Fruit fly (Drosophila melanogaster): ENCODE measurements around the gene CG17075.

CG17075 gene

DNA sequence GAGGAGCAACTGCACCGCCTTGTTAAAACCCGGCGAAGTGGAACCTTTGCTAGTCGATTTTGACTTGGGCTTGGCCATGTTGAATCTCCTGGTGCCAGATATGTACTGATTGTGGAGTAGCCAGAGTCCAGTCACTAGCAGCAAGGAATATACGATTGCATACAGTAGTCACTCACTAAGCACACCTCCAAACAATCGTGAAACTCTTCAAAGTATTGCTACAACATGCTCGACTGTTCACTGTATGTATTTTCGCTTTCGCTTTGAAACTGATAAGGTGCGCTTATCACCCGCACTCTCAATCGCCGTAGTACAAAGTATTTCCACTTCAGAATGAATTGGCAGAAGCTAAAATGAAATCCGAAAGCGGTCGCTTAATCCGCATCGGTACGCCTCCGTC is 19.1 kb upstream of the CG17075 start (continued):
- no peak for TF ChIP-seq CG4617 (GFP tag; optimal IDR thresholded peaks at IDR 0.05; ENCODE audit: borderline replicate concordance)
- no peak for TF ChIP-seq nerfin-2 (GFP tag; IDR thresholded peaks at IDR 0.05; ENCODE audit: partially characterized antibody)
- no peak for TF ChIP-seq CG7745 (tag; optimal IDR thresholded peaks at IDR 0.05)
- peak; percentile 58 for TF ChIP-seq Chrac-16 (GFP tag; optimal IDR thresholded peaks at IDR 0.05)
- peak; percentile 26 for TF ChIP-seq CG10654 (GFP tag; optimal IDR thresholded peaks at IDR 0.05)
- TF ChIP-seq Stat92E (GFP tag; optimal IDR thresholded peaks at IDR 0.05), result no peak
- TF ChIP-seq CG9817 (tag; optimal IDR thresholded peaks at IDR 0.05), result peak; percentile 56
- TF ChIP-seq ewg (GFP tag; optimal IDR thresholded peaks at IDR 0.05), result no peak
- peak; percentile 49 for TF ChIP-seq org-1 (GFP tag; optimal IDR thresholded peaks at IDR 0.05)
- TF ChIP-seq kni (GFP tag; optimal IDR thresholded peaks at IDR 0.05), result no peak
- no peak for TF ChIP-seq CG4282 (GFP tag; optimal IDR thresholded peaks at IDR 0.05)
- TF ChIP-seq Ets65A (GFP tag), result peak; percentile 69
- peak; percentile 79 for TF ChIP-seq CG3847 (GFP tag; IDR thresholded peaks at IDR 0.05)
- peak; percentile 87 for TF ChIP-seq lilli (GFP tag; optimal IDR thresholded peaks at IDR 0.05)
- peak; percentile 41; the same call in 1 of the 3 replicates for TF ChIP-seq CG14050 (GFP tag; IDR thresholded peaks at IDR 0.05)
- TF ChIP-seq pzg (GFP tag; optimal IDR thresholded peaks at IDR 0.05), result peak; percentile 22
- TF ChIP-seq bab2 (GFP tag; optimal IDR thresholded peaks at IDR 0.05), result peak; percentile 58
- no peak for TF ChIP-seq D (optimal IDR thresholded peaks at IDR 0.05)
- no peak for TF ChIP-seq D (GFP tag; optimal IDR thresholded peaks at IDR 0.05)
- TF ChIP-seq CG10462 (GFP tag; optimal IDR thresholded peaks at IDR 0.05), result no peak
- peak; percentile 66 for TF ChIP-seq CG17359 (tag; optimal IDR thresholded peaks at IDR 0.05)
- TF ChIP-seq CG13424 (tag; optimal IDR thresholded peaks at IDR 0.05), result peak; percentile 57
- peak; percentile 69 for TF ChIP-seq E2f1 (GFP tag; IDR thresholded peaks at IDR 0.05)
- TF ChIP-seq HmgD (GFP tag; optimal IDR thresholded peaks at IDR 0.05), result peak; percentile 13
- peak; percentile 13 for TF ChIP-seq CG8089 (GFP tag; optimal IDR thresholded peaks at IDR 0.05)
- no peak for TF ChIP-seq Hr78 (GFP tag; optimal IDR thresholded peaks at IDR 0.05)
- TF ChIP-seq usp (GFP tag; optimal IDR thresholded peaks at IDR 0.05), result no peak
- TF ChIP-seq Opbp (GFP tag; IDR thresholded peaks at IDR 0.05; ENCODE audit: partially characterized antibody), result no peak
- TF ChIP-seq GATAe (GFP tag; conservative IDR thresholded peaks at IDR 0.05), result peak; percentile 94
- peak; percentile 66 for TF ChIP-seq Hsf (GFP tag; optimal IDR thresholded peaks at IDR 0.05)
- TF ChIP-seq tup (GFP tag; optimal IDR thresholded peaks at IDR 0.05), result peak; percentile 39
- TF ChIP-seq D19A (tag; optimal IDR thresholded peaks at IDR 0.05), result peak; percentile 5
- peak; percentile 78 for TF ChIP-seq ind (GFP tag; optimal IDR thresholded peaks at IDR 0.05)
- peak; percentile 65 for TF ChIP-seq NfI (GFP tag; optimal IDR thresholded peaks at IDR 0.05)
- peak; percentile 85 for TF ChIP-seq Hmr (GFP tag; optimal IDR thresholded peaks at IDR 0.05)
- peak; percentile 51 for TF ChIP-seq jumu (GFP tag; optimal IDR thresholded peaks at IDR 0.05)
- no peak for TF ChIP-seq HLH4C (GFP tag; IDR thresholded peaks at IDR 0.05; ENCODE audit: partially characterized antibody)
- TF ChIP-seq CG10267 (tag; optimal IDR thresholded peaks at IDR 0.05), result no peak
- peak; percentile 15 for TF ChIP-seq nmo (GFP tag; optimal IDR thresholded peaks at IDR 0.05)
- TF ChIP-seq sens (GFP tag), result peak; percentile 88
- peak; percentile 68 for TF ChIP-seq sug (tag; optimal IDR thresholded peaks at IDR 0.05)
- peak; percentile 83 for TF ChIP-seq Fer3 (tag; optimal IDR thresholded peaks at IDR 0.05)
- TF ChIP-seq Dad (GFP tag; optimal IDR thresholded peaks at IDR 0.05), result peak; percentile 60
- TF ChIP-seq Antp (GFP tag; optimal IDR thresholded peaks at IDR 0.05), result peak; percentile 86
- TF ChIP-seq kay (GFP tag; optimal IDR thresholded peaks at IDR 0.05), result peak; percentile 25
- TF ChIP-seq CG31388 (GFP tag; optimal IDR thresholded peaks at IDR 0.05), result peak; percentile 46
- no peak for TF ChIP-seq CG15011 (GFP tag; optimal IDR thresholded peaks at IDR 0.05)
- no peak for TF ChIP-seq disco-r (GFP tag; optimal IDR thresholded peaks at IDR 0.05)
- peak; percentile 65 for TF ChIP-seq CG12391 (tag; optimal IDR thresholded peaks at IDR 0.05)
- TF ChIP-seq croc (GFP tag; conservative IDR thresholded peaks at IDR 0.05), result no peak
- TF ChIP-seq jigr1 (GFP tag; IDR thresholded peaks at IDR 0.05), result no peak
